Worm (Caenorhabditis elegans): ENCODE data around the gene tram-1.

The tram-1 gene

ce11 chrIV:10245666-10246210, 24.7 kb upstream of the tram-1 start, which contains the start of gene F01G10.10:
F01G10.10 (plus strand) TSS chrIV:10246160.
- TF ChIP-seq pqm-1 (tag; optimal IDR thresholded peaks at IDR 0.05) (no peak), ztf-11 (tag; optimal IDR thresholded peaks at IDR 0.05) (no peak), F37D6.2 (tag; optimal IDR thresholded peaks at IDR 0.05) (no peak), hmg-1.1 (GFP tag; IDR thresholded peaks at IDR 0.05) (no peak), dmd-8 (GFP tag; IDR thresholded peaks at IDR 0.05) (0 out of 2 replicates have a peak, but pooled peaks have one; percentile 4), dve-1 (tag; optimal IDR thresholded peaks at IDR 0.05; ENCODE audit: insufficient read depth) (peak; percentile 6), unc-62 (GFP tag; optimal IDR thresholded peaks at IDR 0.05 in 1 of 2) (no peak), unc-62 (tag; optimal IDR thresholded peaks at IDR 0.05) (no peak), mep-1 (tag; optimal IDR thresholded peaks at IDR 0.05) (peak; percentile 40), tra-1 (GFP tag; IDR thresholded peaks at IDR 0.05) (peak; percentile 41; the same call in 1 of the 2 replicates), Y48G9A.11 (GFP tag; IDR thresholded peaks at IDR 0.05) (0 out of 2 replicates have a peak, but pooled peaks have one; percentile 35), arid-1 (GFP tag; conservative IDR thresholded peaks at IDR 0.05) (0 out of 2 replicates have a peak, but pooled peaks have one; percentile 60), mxl-3 (GFP tag; optimal IDR thresholded peaks at IDR 0.05) (peak; percentile 2), T26A8.4 (GFP tag; IDR thresholded peaks at IDR 0.05) (peak; percentile 36; the same call in 1 of the 2 replicates), mdl-1 (tag; optimal IDR thresholded peaks at IDR 0.05) (peak in 1 of 2 experiments; percentile 16), dpl-1 (GFP tag; optimal IDR thresholded peaks at IDR 0.05) (peak; percentile 5), lin-15B (tag; optimal IDR thresholded peaks at IDR 0.05) (no peak), unc-39 (tag; optimal IDR thresholded peaks at IDR 0.05) (no peak), zfp-3 (GFP tag; conservative IDR thresholded peaks at IDR 0.05) (peak; percentile 85; the same call in 1 of the 2 replicates), nhr-6 (tag; optimal IDR thresholded peaks at IDR 0.05) (no peak), nhr-42 (GFP tag; IDR thresholded peaks at IDR 0.05) (no peak), ama-1 (optimal IDR thresholded peaks at IDR 0.05) (peak; percentile 59), lin-38 (GFP tag; IDR thresholded peaks at IDR 0.05) (peak; percentile 48), hif-1 (tag; optimal IDR thresholded peaks at IDR 0.05) (no peak), lin-29 (GFP tag; IDR thresholded peaks at IDR 0.05) (no peak), nhr-28 (tag; optimal IDR thresholded peaks at IDR 0.05) (peak; percentile 13), nhr-48 (tag; optimal IDR thresholded peaks at IDR 0.05) (no peak), set-16 (GFP tag; IDR thresholded peaks at IDR 0.05) (no peak), Y105C5A.15 (GFP tag; IDR thresholded peaks at IDR 0.05) (no peak), hlh-30 (tag; optimal IDR thresholded peaks at IDR 0.05; ENCODE audit: insufficient read depth) (no peak), nhr-102 (tag; optimal IDR thresholded peaks at IDR 0.05) (peak; percentile 25), Y75B8A.6 (GFP tag; IDR thresholded peaks at IDR 0.05) (peak; percentile 3; the same call in 1 of the 2 replicates), daf-16 (GFP tag; optimal IDR thresholded peaks at IDR 0.05) (no peak), daf-16 (tag; optimal IDR thresholded peaks at IDR 0.05) (peak; percentile 12), F10B5.3 (tag; optimal IDR thresholded peaks at IDR 0.05) (no peak), aha-1 (tag) (peak; percentile 2), mxl-2 (GFP tag; conservative IDR thresholded peaks at IDR 0.05) (no peak), nhr-111 (GFP tag; optimal IDR thresholded peaks at IDR 0.05) (peak; percentile 13), mes-2 (tag; optimal IDR thresholded peaks at IDR 0.05; ENCODE audit: poor library complexity, severe bottlenecking) (peak; percentile 33), hlh-11 (tag; optimal IDR thresholded peaks at IDR 0.05) (peak; percentile 9), T20F7.1 (GFP tag; optimal IDR thresholded peaks at IDR 0.05) (peak; percentile 40), jun-1 (tag; optimal IDR thresholded peaks at IDR 0.05) (no peak), lim-7 (GFP tag; IDR thresholded peaks at IDR 0.05) (peak; percentile 57; the same call in 1 of the 2 replicates), egl-43 (GFP tag; IDR thresholded peaks at IDR 0.05) (peak; percentile 42; the same call in 1 of the 2 replicates), spr-3 (GFP tag; optimal IDR thresholded peaks at IDR 0.05) (no peak), spr-1 (tag; optimal IDR thresholded peaks at IDR 0.05) (peak; percentile 5), D1046.2 (GFP tag; IDR thresholded peaks at IDR 0.05) (no peak)

Measured in whole organism, L4 larva.